Worm (Caenorhabditis elegans) whole organism, late embryonic: Measurements from ENCODE around the gene K05D4.9.

Experiments used
- C08G9.2 ChIP-seq: sonication (generic microtip); optimal IDR thresholded peaks from 2 replicates; lab custom pipeline; 2016; ENCODE audit warnings: mild to moderate bottlenecking, missing genetic modification characterization, moderate library complexity, missing compliant biosample characterization
- K09A11.1 ChIP-seq: sonication (generic microtip); optimal IDR thresholded peaks from 2 replicates; lab custom pipeline; 2017; ENCODE audit warnings: antibody characterized with exemption, mild to moderate bottlenecking, missing genetic modification characterization, missing compliant biosample characterization; ENCODE audit not compliant: insufficient read depth
- T23F11.4 ChIP-seq: fragments of 200-800 bp; sonication (Bioruptor generic); optimal IDR thresholded peaks from 2 replicates; lab custom pipeline; 2018; ENCODE audit warnings: mild to moderate bottlenecking, missing genetic modification characterization, missing compliant biosample characterization
- Y22D7AL.16 ChIP-seq: sonication (generic microtip); optimal IDR thresholded peaks from 2 replicates; lab custom pipeline; 2016; ENCODE audit warnings: missing genetic modification characterization, missing compliant biosample characterization
- ahr-1 ChIP-seq: sonication (generic microtip); optimal IDR thresholded peaks from 2 replicates; lab custom pipeline; 2016; ENCODE audit warnings: missing genetic modification characterization, missing compliant biosample characterization
- ceh-14 ChIP-seq: sonication (generic microtip); optimal IDR thresholded peaks from 2 replicates; lab custom pipeline; 2016; ENCODE audit warnings: missing genotype, missing genetic modification characterization, missing compliant biosample characterization
- ceh-19 ChIP-seq: fragments of 200-800 bp; sonication (Bioruptor generic); optimal IDR thresholded peaks from 2 replicates; lab custom pipeline; 2018; ENCODE audit warnings: mild to moderate bottlenecking, missing genetic modification characterization, missing compliant biosample characterization
- ceh-22 ChIP-seq: sonication (generic microtip); optimal IDR thresholded peaks from 2 replicates; lab custom pipeline; 2017; ENCODE audit warnings: missing biosample characterization, missing genetic modification characterization
- ceh-24 ChIP-seq: sonication (generic microtip); optimal IDR thresholded peaks from 2 replicates; lab custom pipeline; 2016; ENCODE audit warnings: mild to moderate bottlenecking, missing genetic modification characterization, missing compliant biosample characterization
- ceh-30 ChIP-seq: fragments of 150-350 bp; optimal IDR thresholded peaks from 2 replicates; lab custom pipeline; 2014; ENCODE audit warnings: missing biosample characterization, missing genetic modification characterization
- ceh-31 ChIP-seq: sonication (generic microtip); optimal IDR thresholded peaks from 2 replicates; lab custom pipeline; 2016; ENCODE audit warnings: missing genetic modification characterization, missing compliant biosample characterization
- dmd-4 ChIP-seq: sonication (generic microtip); optimal IDR thresholded peaks from 2 replicates; lab custom pipeline; 2016; ENCODE audit warnings: borderline replicate concordance, missing genetic modification characterization, missing compliant biosample characterization
- ets-4 ChIP-seq: sonication (generic microtip); optimal IDR thresholded peaks from 2 replicates; lab custom pipeline; 2016; ENCODE audit warnings: missing genetic modification characterization, missing compliant biosample characterization
- eyg-1 ChIP-seq: sonication (generic microtip); optimal IDR thresholded peaks from 2 replicates; lab custom pipeline; 2016; ENCODE audit warnings: missing genotype, missing genetic modification characterization, missing compliant biosample characterization
- fkh-10 ChIP-seq: fragments of 150-350 bp; optimal IDR thresholded peaks from 2 replicates; lab custom pipeline; 2014; ENCODE audit warnings: missing biosample characterization, missing genetic modification reagents, missing genetic modification characterization
- fkh-6 ChIP-seq: sonication (generic microtip); optimal IDR thresholded peaks from 2 replicates; lab custom pipeline; 2016; ENCODE audit warnings: missing genetic modification characterization, missing compliant biosample characterization
- hlh-15 ChIP-seq: sonication (generic microtip); optimal IDR thresholded peaks from 2 replicates; lab custom pipeline; 2016; ENCODE audit warnings: missing genetic modification characterization, missing compliant biosample characterization
- hlh-30 ChIP-seq: sonication (generic microtip); optimal IDR thresholded peaks from 2 replicates; lab custom pipeline; 2017; ENCODE audit warnings: antibody characterized with exemption, missing genetic modification characterization, missing compliant biosample characterization; ENCODE audit not compliant: insufficient read depth
- hlh-8 ChIP-seq: sonication (generic microtip); optimal IDR thresholded peaks from 2 replicates; lab custom pipeline; 2016; ENCODE audit warnings: missing genotype, missing genetic modification characterization, missing compliant biosample characterization
- madf-2 ChIP-seq: sonication (generic microtip); optimal IDR thresholded peaks from 2 replicates; lab custom pipeline; 2017; ENCODE audit warnings: missing genetic modification characterization, missing compliant biosample characterization
- npax-4 ChIP-seq: sonication (generic microtip); optimal IDR thresholded peaks from 2 replicates; lab custom pipeline; 2016; ENCODE audit warnings: missing genetic modification characterization, missing compliant biosample characterization
- pat-9 ChIP-seq: fragments of 200-800 bp; sonication (Bioruptor generic); optimal IDR thresholded peaks from 2 replicates; lab custom pipeline; 2018; ENCODE audit warnings: mild to moderate bottlenecking, missing genetic modification characterization, moderate library complexity, missing compliant biosample characterization
- pha-2 ChIP-seq: sonication (generic microtip); optimal IDR thresholded peaks from 2 replicates; lab custom pipeline; 2017; ENCODE audit warnings: mild to moderate bottlenecking, missing genetic modification characterization, missing compliant biosample characterization
- pha-4 ChIP-seq: fragments of 150-350 bp; optimal IDR thresholded peaks from 2 replicates; lab custom pipeline; 2018; ENCODE audit warnings: missing biosample characterization, missing genetic modification reagents, missing genetic modification characterization
- pqm-1 ChIP-seq: sonication (generic microtip); optimal IDR thresholded peaks from 2 replicates; lab custom pipeline; 2016; ENCODE audit warnings: missing genetic modification characterization, missing compliant biosample characterization
- ref-2 ChIP-seq: sonication (generic microtip); optimal IDR thresholded peaks from 2 replicates; lab custom pipeline; 2016; ENCODE audit warnings: missing genetic modification characterization, missing compliant biosample characterization
- sox-2 ChIP-seq: fragments of 200-800 bp; sonication (Bioruptor generic); IDR thresholded peaks from 2 replicates; pipeline ENCODE4 v1.3.6; 2022; ENCODE audit warnings: missing genetic modification reagents, missing genetic modification characterization, missing compliant biosample characterization
- sox-4 ChIP-seq: sonication (generic microtip); optimal IDR thresholded peaks from 2 replicates; lab custom pipeline; 2017; ENCODE audit warnings: mild to moderate bottlenecking, missing genetic modification characterization, inconsistent platforms, missing compliant biosample characterization
- syd-9 ChIP-seq: sonication (generic microtip); optimal IDR thresholded peaks from 2 replicates; lab custom pipeline; 2016; ENCODE audit warnings: mild to moderate bottlenecking, missing genetic modification characterization, moderate library complexity, missing compliant biosample characterization
- tbx-2 ChIP-seq: sonication (generic microtip); optimal IDR thresholded peaks from 2 replicates; lab custom pipeline; 2016; ENCODE audit warnings: missing genetic modification characterization, missing compliant biosample characterization
- ttx-3 ChIP-seq: sonication (generic microtip); optimal IDR thresholded peaks from 2 replicates; lab custom pipeline; 2016; ENCODE audit warnings: missing genetic modification reagents, missing genetic modification characterization, missing compliant biosample characterization
- unc-42 ChIP-seq: sonication (generic microtip); optimal IDR thresholded peaks from 2 replicates; lab custom pipeline; 2016; ENCODE audit warnings: missing genotype, missing genetic modification characterization, missing compliant biosample characterization
- unc-55 ChIP-seq: sonication (generic microtip); optimal IDR thresholded peaks from 2 replicates; lab custom pipeline; 2017; ENCODE audit warnings: missing biosample characterization, missing genetic modification reagents, missing genetic modification characterization
- zip-5 ChIP-seq: sonication (generic microtip); optimal IDR thresholded peaks from 2 replicates; lab custom pipeline; 2016; ENCODE audit warnings: missing genetic modification characterization, missing compliant biosample characterization

Gene K05D4.9

ce11 chrV:16211713-16212112 lies 40.1 kb upstream of the K05D4.9 start:
- no peak for TF ChIP-seq pha-4 (tag; lab: Kevin White, UChicago)
- TF ChIP-seq unc-42 (tag; lab: Kevin White, UChicago): no peak
- TF ChIP-seq ref-2 (tag; lab: Kevin White, UChicago): no peak
- no peak for TF ChIP-seq sox-2 (GFP tag; lab: Robert Waterston, UW)
- TF ChIP-seq sox-4 (tag; lab: Kevin White, UChicago): no peak
- TF ChIP-seq ceh-30 (tag; lab: Kevin White, UChicago): no peak
- TF ChIP-seq hlh-30 (tag; lab: Kevin White, UChicago): no peak
- TF ChIP-seq ceh-24 (tag; lab: Kevin White, UChicago): no peak
- no peak for TF ChIP-seq pqm-1 (tag; lab: Kevin White, UChicago)

ce11 chrV:16210257-16211002 lies 38.8 kb upstream of the K05D4.9 start, which contains the start of gene F11A5.16:
Gene F11A5.16, plus strand, starts transcription at chrV:16210952.
- TF ChIP-seq pqm-1 (tag; lab: Kevin White, UChicago): no peak
- no peak for TF ChIP-seq fkh-10 (GFP tag; lab: Kevin White, UChicago)
- no peak for TF ChIP-seq ahr-1 (tag; lab: Kevin White, UChicago)
- TF ChIP-seq ceh-19 (GFP tag; lab: Kevin White, UChicago): no peak
- no peak for TF ChIP-seq hlh-15 (tag; lab: Kevin White, UChicago)
- TF ChIP-seq ceh-31 (tag; lab: Kevin White, UChicago): no peak
- TF ChIP-seq ceh-24 (tag; lab: Kevin White, UChicago): no peak

DNA sequence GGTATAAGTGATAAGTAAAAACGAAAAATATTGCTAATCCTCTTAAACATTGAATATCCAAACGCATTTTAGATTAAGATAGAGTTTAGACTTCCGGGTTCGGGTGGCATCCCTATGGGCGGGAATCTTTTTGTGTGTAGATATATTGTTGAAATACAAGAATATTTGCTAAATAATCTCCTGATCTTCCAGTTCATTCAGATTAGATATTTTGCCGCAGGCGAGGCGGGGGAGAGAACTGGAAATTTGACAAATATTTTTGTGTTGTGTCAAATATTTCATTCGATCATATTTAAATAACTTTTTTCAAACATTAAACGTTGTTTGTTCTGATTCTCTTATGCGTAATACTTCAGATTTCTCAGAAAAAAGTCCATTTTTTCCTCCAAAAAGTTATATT lies 38.2 kb upstream of the K05D4.9 start, which contains the start of gene oac-15:
Gene oac-15 (minus strand): TSS at position 101 of the 400 bp plus-strand sequence.
- no peak for TF ChIP-seq syd-9 (tag; lab: Kevin White, UChicago)
- TF ChIP-seq fkh-6 (tag; lab: Kevin White, UChicago): no peak
- no peak for TF ChIP-seq ceh-22 (tag; lab: Kevin White, UChicago)
- TF ChIP-seq T23F11.4 (GFP tag; lab: Kevin White, UChicago): no peak
- no peak for TF ChIP-seq npax-4 (tag; lab: Kevin White, UChicago)
- no peak for TF ChIP-seq hlh-8

ce11 chrV:16204888-16205287 lies 33.3 kb upstream of the K05D4.9 start, which contains the start of gene irld-26:
Gene irld-26, plus strand, starts transcription at chrV:16205188.
- no peak for TF ChIP-seq ceh-31 (tag; lab: Kevin White, UChicago)
- no peak for TF ChIP-seq zip-5 (tag; lab: Kevin White, UChicago)
- no peak for TF ChIP-seq ref-2 (tag; lab: Kevin White, UChicago)
- TF ChIP-seq C08G9.2 (tag; lab: Kevin White, UChicago): no peak
- TF ChIP-seq T23F11.4 (GFP tag; lab: Kevin White, UChicago): no peak
- TF ChIP-seq Y22D7AL.16 (tag; lab: Kevin White, UChicago): no peak
- TF ChIP-seq K09A11.1: no peak
- no peak for TF ChIP-seq dmd-4 (tag; lab: Kevin White, UChicago)
- TF ChIP-seq ttx-3 (tag; lab: Kevin White, UChicago): no peak
- TF ChIP-seq hlh-15 (tag; lab: Kevin White, UChicago): no peak
- no peak for TF ChIP-seq tbx-2 (tag; lab: Kevin White, UChicago)
- no peak for TF ChIP-seq ceh-14 (tag; lab: Kevin White, UChicago)
- TF ChIP-seq, all 69 proteins: peak for 0

ce11 chrV:16202618-16203017 lies 31.0 kb upstream of the K05D4.9 start, which contains the start of gene F11A5.18:
Gene F11A5.18, plus strand, starts transcription at chrV:16202918.
- TF ChIP-seq unc-55 (GFP tag; lab: Kevin White, UChicago): no peak
- no peak for TF ChIP-seq zip-5 (tag; lab: Kevin White, UChicago)
- no peak for TF ChIP-seq eyg-1 (tag; lab: Kevin White, UChicago)
- no peak for TF ChIP-seq hlh-8
- TF ChIP-seq ets-4 (tag; lab: Kevin White, UChicago): no peak
- TF ChIP-seq pha-2 (tag; lab: Kevin White, UChicago): no peak
- no peak for TF ChIP-seq madf-2 (tag; lab: Kevin White, UChicago)
- TF ChIP-seq pat-9: no peak
